Worm (Caenorhabditis elegans): ENCODE data around the gene H20E11.3.

H20E11.3 gene

ce11 chrIV:6785873-6786272, 38.7 kb upstream of the H20E11.3 start:
- TF ChIP-seq ceh-90 (tag; optimal IDR thresholded peaks at IDR 0.05) = no peak
- peak; percentile 67 for TF ChIP-seq isw-1 (GFP tag; IDR thresholded peaks at IDR 0.05)
- TF ChIP-seq aly-2 (tag; optimal IDR thresholded peaks at IDR 0.05) = peak; percentile 9
- peak; percentile 77 for TF ChIP-seq rnt-1 (tag; optimal IDR thresholded peaks at IDR 0.05)
- peak; percentile 70 for TF ChIP-seq nhr-20 (tag; optimal IDR thresholded peaks at IDR 0.05)
- peak; percentile 37 for TF ChIP-seq irx-1 (tag; optimal IDR thresholded peaks at IDR 0.05)
- TF ChIP-seq sptf-1 (tag; optimal IDR thresholded peaks at IDR 0.05) = no peak
- TF ChIP-seq blmp-1 (tag; optimal IDR thresholded peaks at IDR 0.05) = peak; percentile 39
- peak; percentile 89 for TF ChIP-seq snu-23 (GFP tag; optimal IDR thresholded peaks at IDR 0.05)
- no peak for TF ChIP-seq C04F5.9 (tag; optimal IDR thresholded peaks at IDR 0.05)
- TF ChIP-seq fkh-10 (GFP tag; optimal IDR thresholded peaks at IDR 0.05) = no peak
- peak; percentile 18 for TF ChIP-seq F16B12.6 (tag; optimal IDR thresholded peaks at IDR 0.05)
- TF ChIP-seq unc-98 (GFP tag; IDR thresholded peaks at IDR 0.05) = no peak
- TF ChIP-seq ceh-8 (GFP tag; optimal IDR thresholded peaks at IDR 0.05) = peak; percentile 1
- peak; percentile 19 for TF ChIP-seq ama-1 (optimal IDR thresholded peaks at IDR 0.05)
- peak; percentile 25 for TF ChIP-seq jun-1 (tag; optimal IDR thresholded peaks at IDR 0.05)
- no peak for TF ChIP-seq nhr-28 (tag; optimal IDR thresholded peaks at IDR 0.05)
- TF ChIP-seq dpl-1 (GFP tag; optimal IDR thresholded peaks at IDR 0.05) = peak; percentile 47 to 66 (median 56)
- TF ChIP-seq lin-13 (GFP tag; optimal IDR thresholded peaks at IDR 0.05) = peak; percentile 37
- TF ChIP-seq lir-3 (tag; optimal IDR thresholded peaks at IDR 0.05; ENCODE audit: poor library complexity) = no peak
- peak; percentile 87 for TF ChIP-seq mep-1 (tag; optimal IDR thresholded peaks at IDR 0.05)
- TF ChIP-seq unc-30 (tag; optimal IDR thresholded peaks at IDR 0.05) = no peak
- TF ChIP-seq mab-9 (GFP tag; IDR thresholded peaks at IDR 0.05) = no peak
- peak; percentile 96 for TF ChIP-seq lin-14 (GFP tag; optimal IDR thresholded peaks at IDR 0.05)
- TF ChIP-seq vab-15 (tag; optimal IDR thresholded peaks at IDR 0.05) = no peak
- TF ChIP-seq lin-39 (tag; optimal IDR thresholded peaks at IDR 0.05) = no peak
- TF ChIP-seq nhr-237 (tag; optimal IDR thresholded peaks at IDR 0.05) = peak; percentile 25
- no peak for TF ChIP-seq nhr-11 (tag; optimal IDR thresholded peaks at IDR 0.05)
- TF ChIP-seq unc-62 (GFP tag; optimal IDR thresholded peaks at IDR 0.05) = no peak
- TF ChIP-seq elt-2 (tag; optimal IDR thresholded peaks at IDR 0.05) = peak; percentile 39
- TF ChIP-seq mdl-1 (tag; optimal IDR thresholded peaks at IDR 0.05) = peak in 1 of 2 experiments; percentile 49
- TF ChIP-seq ces-1 (GFP tag; optimal IDR thresholded peaks at IDR 0.05) = no peak
- peak; percentile 35 for TF ChIP-seq fkh-8 (tag; optimal IDR thresholded peaks at IDR 0.05)
- TF ChIP-seq nhr-77 (tag; optimal IDR thresholded peaks at IDR 0.05) = peak; percentile 52
- TF ChIP-seq nhr-47 (tag; optimal IDR thresholded peaks at IDR 0.05) = peak; percentile 72
- TF ChIP-seq nhr-84 (tag; optimal IDR thresholded peaks at IDR 0.05) = no peak
- TF ChIP-seq nhr-71 (tag; optimal IDR thresholded peaks at IDR 0.05) = peak; percentile 88
- peak; percentile 14 for TF ChIP-seq ztf-4 (tag; optimal IDR thresholded peaks at IDR 0.05)
- TF ChIP-seq nhr-19 (GFP tag; conservative IDR thresholded peaks at IDR 0.05) = peak; percentile 71
- TF ChIP-seq zag-1 (tag; optimal IDR thresholded peaks at IDR 0.05) = no peak
- TF ChIP-seq nhr-90 (tag; optimal IDR thresholded peaks at IDR 0.05; ENCODE audit: poor library complexity) = peak; percentile 38
- TF ChIP-seq pag-3 (tag; optimal IDR thresholded peaks at IDR 0.05; ENCODE audit: borderline replicate concordance, insufficient read depth) = no peak
- TF ChIP-seq zip-4 (GFP tag; optimal IDR thresholded peaks at IDR 0.05) = peak; percentile 98
- peak; percentile 82 for TF ChIP-seq skn-1 (tag; optimal IDR thresholded peaks at IDR 0.05)
- TF ChIP-seq lin-35 (GFP tag; optimal IDR thresholded peaks at IDR 0.05) = peak; percentile 52 to 62
- TF ChIP-seq efl-1 (optimal IDR thresholded peaks at IDR 0.05) = peak; percentile 67 to 76
- peak; percentile 42 to 88 for TF ChIP-seq efl-1 (GFP tag; optimal IDR thresholded peaks at IDR 0.05 in 1 of 2)
- peak; percentile 27 for TF ChIP-seq sup-37 (GFP tag; optimal IDR thresholded peaks at IDR 0.05)
- TF ChIP-seq snpc-4 (tag; optimal IDR thresholded peaks at IDR 0.05) = peak; percentile 54
- TF ChIP-seq pax-3 (tag; optimal IDR thresholded peaks at IDR 0.05) = no peak
- no peak for TF ChIP-seq hlh-4 (tag; optimal IDR thresholded peaks at IDR 0.05)
- TF ChIP-seq ceh-82 (tag; optimal IDR thresholded peaks at IDR 0.05) = peak; percentile 47 to 78 (median 78)
- no peak for TF ChIP-seq ceh-88 (GFP tag; IDR thresholded peaks at IDR 0.05)
- TF ChIP-seq tbx-2 (tag; optimal IDR thresholded peaks at IDR 0.05) = peak; percentile 71

Measured in whole organism, L1 larva.